Fruit fly (Drosophila melanogaster): ENCODE data around the gene Acbp4.

- TF ChIP-seq brk (GFP tag; optimal IDR thresholded peaks at IDR 0.05) (no peak), Dif (GFP tag; optimal IDR thresholded peaks at IDR 0.05; ENCODE audit: partially characterized antibody) (no peak), jim (GFP tag; optimal IDR thresholded peaks at IDR 0.05) (no peak), CrebA (GFP tag; optimal IDR thresholded peaks at IDR 0.05; ENCODE audit: borderline replicate concordance) (no peak), GATAd (GFP tag; optimal IDR thresholded peaks at IDR 0.05) (no peak), Vsx2 (GFP tag; optimal IDR thresholded peaks at IDR 0.05; ENCODE audit: partially characterized antibody) (no peak), usp (GFP tag; optimal IDR thresholded peaks at IDR 0.05) (no peak), Hr78 (GFP tag; optimal IDR thresholded peaks at IDR 0.05) (no peak), ey (GFP tag; optimal IDR thresholded peaks at IDR 0.05) (no peak)
Measured at dm6 chr3L:7088687-7089086, 39.4 kb downstream of the Acbp4 start, which contains the start of gene Cpr65Eb.
